Worm (Caenorhabditis elegans): ENCODE measurements around the gene B0303.11.

The B0303.11 gene

ce11 chrIII:8709735-8710134, 475 bp downstream of the B0303.11 start:
- TF ChIP-seq ztf-16 (tag; optimal IDR thresholded peaks at IDR 0.05) (no peak), ceh-18 (tag; optimal IDR thresholded peaks at IDR 0.05) (no peak)

- TF ChIP-seq unc-55 (GFP tag; optimal IDR thresholded peaks at IDR 0.05) (no peak), rnt-1 (tag; optimal IDR thresholded peaks at IDR 0.05) (no peak), nhr-11 (tag; optimal IDR thresholded peaks at IDR 0.05) (no peak), nhr-232 (tag; optimal IDR thresholded peaks at IDR 0.05) (no peak), pros-1 (tag; optimal IDR thresholded peaks at IDR 0.05) (no peak), hlh-15 (tag; optimal IDR thresholded peaks at IDR 0.05) (no peak), tbx-2 (tag; optimal IDR thresholded peaks at IDR 0.05) (no peak)
Measured at ce11 chrIII:8704765-8705164, 5.4 kb downstream of the B0303.11 start, which contains the start of gene B0303.16. TSS of gene B0303.16 (plus strand) at chrIII:8705065.

ce11 chrIII:8700289-8700957, 9.8 kb downstream of the B0303.11 start, which contains the start of the genes sdz-1 and vps-33.1:
TSS of gene sdz-1 (minus strand) at chrIII:8700339.
TSS of gene vps-33.1 (plus strand) at chrIII:8700927.
- peak; percentile 49 for TF ChIP-seq ceh-2 (tag; optimal IDR thresholded peaks at IDR 0.05)
- no peak for TF ChIP-seq pha-2 (tag; optimal IDR thresholded peaks at IDR 0.05)
- no peak for TF ChIP-seq lin-11 (tag; optimal IDR thresholded peaks at IDR 0.05)
- no peak for TF ChIP-seq gmeb-2 (tag; optimal IDR thresholded peaks at IDR 0.05)
- no peak for TF ChIP-seq sdc-2 (tag; optimal IDR thresholded peaks at IDR 0.05)
- no peak for TF ChIP-seq ref-2 (tag; optimal IDR thresholded peaks at IDR 0.05)
- no peak for TF ChIP-seq ceh-48 (tag; optimal IDR thresholded peaks at IDR 0.05)
- no peak for TF ChIP-seq eyg-1 (tag; optimal IDR thresholded peaks at IDR 0.05)
- TF ChIP-seq C08G9.2 (tag; optimal IDR thresholded peaks at IDR 0.05) = peak; percentile 71
- TF ChIP-seq pha-4 (tag; optimal IDR thresholded peaks at IDR 0.05) = no peak
- TF ChIP-seq pag-3 (tag; optimal IDR thresholded peaks at IDR 0.05; ENCODE audit: borderline replicate concordance) = no peak
- TF ChIP-seq che-1 (tag; optimal IDR thresholded peaks at IDR 0.05) = no peak
- TF ChIP-seq ceh-9 (tag; optimal IDR thresholded peaks at IDR 0.05) = no peak
- TF ChIP-seq ahr-1 (tag; optimal IDR thresholded peaks at IDR 0.05) = no peak
- TF ChIP-seq K02D7.2 (tag; optimal IDR thresholded peaks at IDR 0.05) = no peak
- no peak for TF ChIP-seq unc-86 (tag; optimal IDR thresholded peaks at IDR 0.05)
- no peak for TF ChIP-seq ceh-18 (tag; optimal IDR thresholded peaks at IDR 0.05)
- TF ChIP-seq hlh-13 (GFP tag; optimal IDR thresholded peaks at IDR 0.05) = no peak
- no peak for TF ChIP-seq unc-55 (GFP tag; optimal IDR thresholded peaks at IDR 0.05)
- no peak for TF ChIP-seq fkh-6 (tag; optimal IDR thresholded peaks at IDR 0.05)
- TF ChIP-seq hlh-6 (tag; optimal IDR thresholded peaks at IDR 0.05) = no peak
- peak; percentile 15 for TF ChIP-seq unc-42 (tag; optimal IDR thresholded peaks at IDR 0.05)
- TF ChIP-seq ceh-34 (tag; optimal IDR thresholded peaks at IDR 0.05) = no peak
- no peak for TF ChIP-seq rnt-1 (tag; optimal IDR thresholded peaks at IDR 0.05)
- TF ChIP-seq madf-2 (tag; optimal IDR thresholded peaks at IDR 0.05) = no peak
- TF ChIP-seq tbx-7 (tag; optimal IDR thresholded peaks at IDR 0.05) = peak; percentile 52
- TF ChIP-seq ceh-19 (GFP tag; optimal IDR thresholded peaks at IDR 0.05) = no peak
- peak; percentile 35 for TF ChIP-seq hlh-8 (tag; optimal IDR thresholded peaks at IDR 0.05)
- peak; percentile 6 for TF ChIP-seq tbx-2 (tag; optimal IDR thresholded peaks at IDR 0.05)
- no peak for TF ChIP-seq elt-4 (tag; optimal IDR thresholded peaks at IDR 0.05)
- no peak for TF ChIP-seq lim-6 (tag; optimal IDR thresholded peaks at IDR 0.05)
- TF ChIP-seq F13H6.1 (tag; optimal IDR thresholded peaks at IDR 0.05) = no peak
- no peak for TF ChIP-seq fkh-10 (GFP tag; optimal IDR thresholded peaks at IDR 0.05)
- peak; percentile 22 for TF ChIP-seq zip-5 (tag; optimal IDR thresholded peaks at IDR 0.05)
- no peak for TF ChIP-seq pros-1 (tag; optimal IDR thresholded peaks at IDR 0.05)
- TF ChIP-seq sox-2 (GFP tag; IDR thresholded peaks at IDR 0.05) = no peak
- peak; percentile 70 for TF ChIP-seq ceh-31 (tag; optimal IDR thresholded peaks at IDR 0.05)
- TF ChIP-seq hlh-30 (tag; optimal IDR thresholded peaks at IDR 0.05; ENCODE audit: insufficient read depth) = peak; percentile 6
- peak; percentile 65 for TF ChIP-seq ets-4 (tag; optimal IDR thresholded peaks at IDR 0.05)
- TF ChIP-seq nhr-232 (tag; optimal IDR thresholded peaks at IDR 0.05) = no peak
- no peak for TF ChIP-seq fax-1 (tag; optimal IDR thresholded peaks at IDR 0.05)
- TF ChIP-seq unc-3 (GFP tag; conservative IDR thresholded peaks at IDR 0.05) = no peak
- TF ChIP-seq unc-3 (tag; optimal IDR thresholded peaks at IDR 0.05) = no peak
- peak; percentile 18 for TF ChIP-seq nfya-1 (tag; optimal IDR thresholded peaks at IDR 0.05)
- TF ChIP-seq dmd-4 (tag; optimal IDR thresholded peaks at IDR 0.05; ENCODE audit: borderline replicate concordance) = no peak

All from whole organism, late embryonic.